Worm (Caenorhabditis elegans) whole organism, L3 larva: ENCODE measurements around the gene mvk-1.

ENCODE experiments used
- ceh-82 ChIP-seq: fragments of 150-350 bp; optimal IDR thresholded peaks from 2 replicates; lab custom pipeline; 2014; ENCODE audit warnings: missing biosample characterization, missing genetic modification characterization
- fkh-10 ChIP-seq: sonication (generic microtip); optimal IDR thresholded peaks from 2 replicates; lab custom pipeline; 2017; ENCODE audit warnings: missing biosample characterization, missing genetic modification reagents, missing genetic modification characterization
- tbx-2 ChIP-seq: sonication (generic microtip); optimal IDR thresholded peaks from 2 replicates; lab custom pipeline; 2016; ENCODE audit warnings: mild to moderate bottlenecking, missing genetic modification characterization, missing compliant biosample characterization
- unc-39 ChIP-seq: sonication (generic microtip); optimal IDR thresholded peaks from 4 replicates; lab custom pipeline; 2017; ENCODE audit warnings: missing biosample characterization, missing genetic modification characterization
- unc-62 ChIP-seq: fragments of 150-350 bp; sonication (generic microtip); optimal IDR thresholded peaks from 4 replicates; lab custom pipeline; 2014; ENCODE audit warnings: missing biosample characterization, missing genetic modification reagents, missing genetic modification characterization
- zag-1 ChIP-seq: fragments of 150-350 bp; optimal IDR thresholded peaks from 2 replicates; lab custom pipeline; 2014; ENCODE audit warnings: missing biosample characterization, missing genetic modification characterization
- ztf-11 ChIP-seq: fragments of 150-350 bp; optimal IDR thresholded peaks from 2 replicates; lab custom pipeline; 2014; ENCODE audit warnings: missing biosample characterization, missing genetic modification characterization

DNA sequence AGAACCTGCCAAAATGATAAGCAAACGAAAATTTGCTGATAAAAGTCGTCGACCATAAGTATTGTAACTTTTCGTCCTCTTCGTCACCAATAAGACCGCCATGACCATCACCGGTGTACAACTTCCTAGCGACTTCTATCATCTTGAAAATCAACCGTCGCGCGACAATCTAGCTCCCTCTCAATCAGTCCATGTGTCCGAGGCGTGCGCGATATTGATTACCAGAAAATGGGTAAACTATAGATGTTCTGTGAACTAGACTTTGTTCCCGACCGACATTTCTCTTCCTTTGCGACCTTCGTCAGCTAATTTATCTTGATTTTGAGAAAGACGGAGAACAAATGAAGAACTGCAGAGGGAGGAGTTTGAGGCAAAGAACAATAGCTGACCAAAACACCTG, 9.2 kb upstream of the mvk-1 start:
- no peak for TF ChIP-seq ztf-11 (tag; lab: Kevin White, UChicago)
- no peak for TF ChIP-seq unc-39 (tag; lab: Kevin White, UChicago)
- TF ChIP-seq unc-62 = no peak
- no peak for TF ChIP-seq ceh-82
- TF ChIP-seq fkh-10 (GFP tag; lab: Kevin White, UChicago) = no peak
- TF ChIP-seq tbx-2 (tag; lab: Kevin White, UChicago) = no peak
- TF ChIP-seq zag-1 = no peak
